Fruit fly (Drosophila melanogaster) whole organism, embryonic: ENCODE data around the gene sima.

Experiments used
- Awh ChIP-seq: fragments of 200-800 bp; sonication (Bioruptor generic); IDR thresholded peaks from 2 replicates; pipeline ENCODE4, ENCODE4 v1.3.6; 2022; ENCODE audit warnings: missing biosample characterization, missing genetic modification characterization
- BEAF-32 ChIP-seq: fragments of 200-800 bp; sonication (Bioruptor generic); optimal IDR thresholded peaks from 3 replicates; lab custom pipeline; 2017; ENCODE audit warnings: missing biosample characterization, missing genetic modification characterization, mild to moderate bottlenecking, moderate library complexity, missing genetic modification reagents
- Bgb ChIP-seq: fragments of 200-800 bp; sonication (Bioruptor generic); IDR thresholded peaks from 2 replicates; pipeline ENCODE4 v1.3.6; 2022; ENCODE audit warnings: missing biosample characterization, missing genetic modification characterization; ENCODE audit not compliant: partially characterized antibody
- CG11085 ChIP-seq: fragments of 200-800 bp; sonication (Bioruptor generic); IDR thresholded peaks from 2 replicates; pipeline ENCODE4 v1.3.6; 2022; ENCODE audit warnings: missing biosample characterization, missing genetic modification characterization
- CG13296 ChIP-seq: fragments of 200-800 bp; sonication (Bioruptor generic); optimal IDR thresholded peaks from 3 replicates; lab custom pipeline; 2018; ENCODE audit warnings: missing biosample characterization, mild to moderate bottlenecking, missing genetic modification characterization
- CG13624 ChIP-seq: fragments of 200-800 bp; sonication (Bioruptor generic); optimal IDR thresholded peaks from 2 replicates; lab custom pipeline; 2016; ENCODE audit warnings: missing biosample characterization, missing genetic modification characterization
- CG14667 ChIP-seq: fragments of 200-800 bp; sonication (Bioruptor generic); IDR thresholded peaks from 2 replicates; pipeline ENCODE4 v1.3.6; 2022; ENCODE audit warnings: missing biosample characterization, missing genetic modification characterization
- CG14860 ChIP-seq: fragments of 200-800 bp; sonication (Bioruptor generic); IDR thresholded peaks from 3 replicates; pipeline ENCODE4 v1.3.6; 2022; ENCODE audit warnings: missing biosample characterization, missing genetic modification characterization; ENCODE audit not compliant: partially characterized antibody
- CG16779 ChIP-seq: fragments of 200-800 bp; sonication (Bioruptor generic); IDR thresholded peaks from 2 replicates; pipeline ENCODE4 v1.3.6; 2022; ENCODE audit warnings: missing biosample characterization, missing genetic modification characterization
- CG17328 ChIP-seq: fragments of 200-800 bp; sonication (Bioruptor generic); IDR thresholded peaks from 2 replicates; pipeline ENCODE4 v1.3.6; 2022; ENCODE audit warnings: missing biosample characterization, missing genetic modification characterization
- CG34376 ChIP-seq: fragments of 200-800 bp; sonication (Bioruptor generic); optimal IDR thresholded peaks from 2 replicates; lab custom pipeline; 2018; ENCODE audit warnings: missing biosample characterization, mild to moderate bottlenecking, missing genetic modification characterization
- CG4360 ChIP-seq: fragments of 200-800 bp; sonication (Bioruptor generic); IDR thresholded peaks from 2 replicates; pipeline ENCODE4 v1.3.6; 2022; ENCODE audit warnings: missing biosample characterization, missing genetic modification characterization
- CG6272 ChIP-seq: fragments of 200-800 bp; sonication (Bioruptor generic); IDR thresholded peaks from 2 replicates; pipeline ENCODE4 v1.3.6; 2022; ENCODE audit warnings: missing biosample characterization, missing genetic modification characterization
- CG6854 ChIP-seq: fragments of 200-800 bp; sonication (Bioruptor generic); optimal IDR thresholded peaks from 3 replicates; lab custom pipeline; 2017; ENCODE audit warnings: missing biosample characterization, mild to moderate bottlenecking, missing genetic modification characterization
- CG7839 ChIP-seq: fragments of 200-800 bp; sonication (Bioruptor generic); optimal IDR thresholded peaks from 3 replicates; lab custom pipeline; 2018; ENCODE audit warnings: missing biosample characterization, mild to moderate bottlenecking, missing genetic modification characterization, moderate library complexity
- CG9876 ChIP-seq: fragments of 200-800 bp; sonication (Bioruptor generic); optimal IDR thresholded peaks from 2 replicates; lab custom pipeline; 2016; ENCODE audit warnings: missing biosample characterization, missing genetic modification characterization
- Camta ChIP-seq: fragments of 200-800 bp; sonication (Bioruptor generic); optimal IDR thresholded peaks from 2 replicates; lab custom pipeline; 2016; ENCODE audit warnings: missing biosample characterization, missing genetic modification characterization
- Dek ChIP-seq: fragments of 200-800 bp; sonication (Bioruptor generic); optimal IDR thresholded peaks from 3 replicates; lab custom pipeline; 2019; ENCODE audit warnings: missing biosample characterization, mild to moderate bottlenecking, missing genetic modification characterization, moderate library complexity
- Doc2 ChIP-seq: fragments of 200-800 bp; sonication (Bioruptor generic); IDR thresholded peaks from 2 replicates; pipeline ENCODE4 v1.3.6; 2022; ENCODE audit warnings: missing biosample characterization, missing genetic modification characterization
- Ets97D ChIP-seq: fragments of 200-800 bp; sonication (Bioruptor generic); optimal IDR thresholded peaks from 3 replicates; lab custom pipeline; 2016; ENCODE audit warnings: missing biosample characterization, missing genetic modification characterization
- Fer1 ChIP-seq: fragments of 200-800 bp; sonication (Bioruptor generic); optimal IDR thresholded peaks from 2 replicates; lab custom pipeline; 2017; ENCODE audit warnings: missing biosample characterization, mild to moderate bottlenecking, missing genetic modification characterization
- HLH3B ChIP-seq: fragments of 200-800 bp; sonication (Bioruptor generic); IDR thresholded peaks from 2 replicates; pipeline ENCODE4 v1.3.6; 2022; ENCODE audit warnings: missing biosample characterization, missing genetic modification characterization
- Hr3 ChIP-seq: fragments of 200-800 bp; sonication (Bioruptor generic); optimal IDR thresholded peaks from 3 replicates; lab custom pipeline; 2016; ENCODE audit warnings: missing biosample characterization, missing genetic modification characterization
- MESR4 ChIP-seq: fragments of 200-800 bp; sonication (Bioruptor generic); optimal IDR thresholded peaks from 2 replicates; lab custom pipeline; 2018; ENCODE audit warnings: missing biosample characterization, mild to moderate bottlenecking, missing genetic modification characterization, moderate library complexity
- NC2β ChIP-seq: fragments of 200-800 bp; sonication (Bioruptor generic); optimal IDR thresholded peaks from 2 replicates; lab custom pipeline; 2016; ENCODE audit warnings: missing biosample characterization, missing genetic modification characterization
- NFAT ChIP-seq: fragments of 200-800 bp; sonication (Bioruptor generic); IDR thresholded peaks from 2 replicates; pipeline ENCODE4 v1.3.6; 2022; ENCODE audit warnings: missing biosample characterization, missing genetic modification characterization
- Ravus ChIP-seq: fragments of 200-800 bp; sonication (Bioruptor generic); IDR thresholded peaks from 2 replicates; pipeline ENCODE4 v1.3.6; 2022; ENCODE audit warnings: missing biosample characterization, missing genetic modification characterization
- Ssrp ChIP-seq: fragments of 200-800 bp; sonication (Bioruptor generic); optimal IDR thresholded peaks from 2 replicates; lab custom pipeline; 2018; ENCODE audit warnings: missing biosample characterization, mild to moderate bottlenecking, missing genetic modification characterization, moderate library complexity
- Usf ChIP-seq: fragments of 200-800 bp; sonication (Bioruptor generic); optimal IDR thresholded peaks from 2 replicates; lab custom pipeline; 2017; ENCODE audit warnings: missing genotype, missing biosample characterization, missing genetic modification characterization
- YL-1 ChIP-seq: fragments of 200-800 bp; sonication (Bioruptor generic); optimal IDR thresholded peaks from 3 replicates; lab custom pipeline; 2017; ENCODE audit warnings: missing biosample characterization, mild to moderate bottlenecking, missing genetic modification characterization
- ac ChIP-seq: fragments of 200-800 bp; sonication (Bioruptor generic); optimal IDR thresholded peaks from 3 replicates; lab custom pipeline; 2017; ENCODE audit warnings: missing biosample characterization, mild to moderate bottlenecking, missing genetic modification characterization
- ap ChIP-seq: fragments of 200-800 bp; sonication (Bioruptor generic); IDR thresholded peaks from 2 replicates; pipeline ENCODE4 v1.3.6; 2022; ENCODE audit warnings: missing biosample characterization, missing genetic modification characterization
- cas ChIP-seq: fragments of 200-800 bp; sonication (Bioruptor generic); IDR thresholded peaks from 2 replicates; pipeline ENCODE4 v1.3.6; 2022; ENCODE audit warnings: missing biosample characterization, missing genetic modification characterization
- chinmo ChIP-seq: fragments of 200-800 bp; sonication (Bioruptor generic); IDR thresholded peaks from 4 replicates; pipeline ENCODE4 v1.3.6; 2022; ENCODE audit warnings: missing biosample characterization, missing genetic modification characterization; ENCODE audit not compliant: partially characterized antibody
- gsb-n ChIP-seq: fragments of 200-800 bp; sonication (Bioruptor generic); optimal IDR thresholded peaks from 3 replicates; lab custom pipeline; 2018; ENCODE audit warnings: missing biosample characterization, mild to moderate bottlenecking, missing genetic modification characterization
- jigr1 ChIP-seq: fragments of 200-800 bp; sonication (Bioruptor generic); IDR thresholded peaks from 3 replicates; pipeline ENCODE4 v1.3.6; 2022; ENCODE audit warnings: missing biosample characterization, missing genetic modification characterization
- kay ChIP-seq: fragments of 200-800 bp; sonication (Bioruptor generic); optimal IDR thresholded peaks from 2 replicates; lab custom pipeline; 2016; ENCODE audit warnings: missing biosample characterization, missing genetic modification characterization
- klu ChIP-seq: fragments of 200-800 bp; sonication (Bioruptor generic); IDR thresholded peaks from 2 replicates; pipeline ENCODE4 v1.3.6; 2022; ENCODE audit warnings: missing biosample characterization, missing genetic modification characterization
- lmd ChIP-seq: fragments of 200-800 bp; sonication (Bioruptor generic); IDR thresholded peaks from 2 replicates; pipeline ENCODE4 v1.3.6; 2022; ENCODE audit warnings: missing biosample characterization, missing genetic modification characterization
- nau ChIP-seq: fragments of 200-800 bp; sonication (Bioruptor generic); optimal IDR thresholded peaks from 3 replicates; lab custom pipeline; 2017; ENCODE audit warnings: missing biosample characterization, mild to moderate bottlenecking, missing genetic modification characterization, missing genetic modification reagents
- nom ChIP-seq: fragments of 200-800 bp; sonication (Bioruptor generic); optimal IDR thresholded peaks from 2 replicates; lab custom pipeline; 2017; ENCODE audit warnings: missing biosample characterization, missing genetic modification characterization, mild to moderate bottlenecking, moderate library complexity, missing genetic modification reagents
- oc ChIP-seq: fragments of 200-800 bp; sonication (Bioruptor generic); optimal IDR thresholded peaks from 2 replicates; lab custom pipeline; 2018; ENCODE audit warnings: missing biosample characterization, mild to moderate bottlenecking, missing genetic modification characterization, moderate library complexity
- org-1 ChIP-seq: fragments of 200-800 bp; sonication (Bioruptor generic); optimal IDR thresholded peaks from 2 replicates; lab custom pipeline; 2017; ENCODE audit warnings: missing biosample characterization, missing genetic modification characterization
- pfk ChIP-seq: fragments of 200-800 bp; sonication (Bioruptor generic); optimal IDR thresholded peaks from 2 replicates; lab custom pipeline; 2018; ENCODE audit warnings: missing biosample characterization, mild to moderate bottlenecking, missing genetic modification characterization, moderate library complexity
- pros ChIP-seq: fragments of 200-800 bp; sonication (Bioruptor generic); optimal IDR thresholded peaks from 3 replicates; lab custom pipeline; 2019; ENCODE audit warnings: missing biosample characterization, mild to moderate bottlenecking, missing genetic modification characterization, moderate library complexity
- sens ChIP-seq: fragments of 200-800 bp; sonication (Bioruptor generic); peaks from one replicate; lab custom pipeline; 2016; ENCODE audit warnings: missing biosample characterization, missing genetic modification characterization
- sob ChIP-seq: fragments of 200-800 bp; sonication (Bioruptor generic); IDR thresholded peaks from 2 replicates; pipeline ENCODE4 v1.3.6; 2022; ENCODE audit warnings: missing biosample characterization, missing genetic modification characterization
- tll ChIP-seq, 2 experiments: fragments of 200-800 bp in 1 of 2; fragments of >200 bp in 1 of 2; sonication (Bioruptor generic) in 1 of 2; optimal IDR thresholded peaks; 2 replicates each; lab custom pipeline; 2017 to 2019; ENCODE audit warnings: missing biosample characterization in 2 of 2, missing genetic modification characterization in 2 of 2, mild to moderate bottlenecking in 1 of 2, moderate library complexity in 1 of 2
- unc-4 ChIP-seq: fragments of 200-800 bp; sonication (Bioruptor generic); IDR thresholded peaks from 2 replicates; pipeline ENCODE4 v1.3.6; 2022; ENCODE audit warnings: missing biosample characterization, missing genetic modification characterization; ENCODE audit not compliant: partially characterized antibody
- vfl ChIP-seq: fragments of 200-800 bp; sonication (Bioruptor generic); optimal IDR thresholded peaks from 2 replicates; lab custom pipeline; 2016; ENCODE audit warnings: missing biosample characterization, missing genetic modification characterization

Gene sima

DNA sequence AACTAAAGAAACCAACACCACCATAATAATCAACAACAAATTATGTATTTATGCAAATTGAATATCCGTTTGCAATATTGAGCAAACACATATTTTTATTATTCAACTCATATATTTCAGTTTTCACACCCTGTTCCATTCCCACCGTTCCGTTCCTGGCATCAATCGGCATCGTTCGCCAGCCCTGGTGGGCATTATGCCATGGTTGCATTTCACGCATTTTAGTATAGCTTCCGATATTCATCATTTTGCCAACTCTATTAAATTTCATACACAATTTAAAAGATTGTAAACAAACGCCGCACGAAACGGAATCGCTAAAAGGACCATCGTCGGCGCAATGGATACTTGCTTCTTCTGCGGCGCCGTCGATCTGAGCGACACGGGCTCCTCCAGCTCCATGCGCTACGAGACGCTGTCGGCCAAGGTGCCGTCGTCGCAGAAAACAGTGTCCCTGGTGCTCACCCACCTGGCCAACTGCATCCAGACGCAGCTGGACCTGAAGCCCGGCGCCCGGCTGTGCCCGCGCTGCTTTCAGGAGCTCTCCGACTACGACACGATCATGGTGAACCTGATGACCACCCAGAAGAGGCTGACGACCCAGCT lies 14.9 kb upstream of the sima start, which contains the start of gene Sry-delta (continued):
- peak; percentile 86 for TF ChIP-seq NC2β (GFP tag; lab: Kevin White, UChicago)
- TF ChIP-seq CG13296 (GFP tag; lab: Kevin White, UChicago) = peak; percentile 58
- peak; percentile 40 for TF ChIP-seq Ssrp (tag; lab: Kevin White, UChicago)
- TF ChIP-seq Doc2 (GFP tag; lab: Robert Waterston, UW) = no peak
- TF ChIP-seq Dek = peak; percentile 83
- peak; percentile 70 for TF ChIP-seq nom (GFP tag; lab: Kevin White, UChicago)
- TF ChIP-seq CG13624 (GFP tag; lab: Kevin White, UChicago) = peak; percentile 90
- TF ChIP-seq vfl (GFP tag; lab: Kevin White, UChicago) = peak; percentile 92
- peak; percentile 63 for TF ChIP-seq HLH3B (GFP tag; lab: Robert Waterston, UW)
- peak; percentile 90 for TF ChIP-seq sob (GFP tag; lab: Robert Waterston, UW)
- TF ChIP-seq nau = no peak
- TF ChIP-seq NFAT (GFP tag; lab: Robert Waterston, UW) = peak; percentile 88
- TF ChIP-seq cas (GFP tag; lab: Robert Waterston, UW) = peak; percentile 74
- TF ChIP-seq Camta (GFP tag; lab: Kevin White, UChicago) = peak; percentile 78
- no peak for TF ChIP-seq Awh (GFP tag; lab: Robert Waterston, UW)
- peak; percentile 69 for TF ChIP-seq CG6272
- TF ChIP-seq CG11085 (GFP tag; lab: Robert Waterston, UW) = peak; percentile 84
- no peak for TF ChIP-seq CG4360 (GFP tag; lab: Robert Waterston, UW)
- peak; percentile 99 for TF ChIP-seq pfk (GFP tag; lab: Kevin White, UChicago)
- peak; percentile 97 for TF ChIP-seq Ets97D (GFP tag; lab: Kevin White, UChicago)
- 0 out of 4 replicates have a peak, but pooled peaks have one; percentile 22 for TF ChIP-seq chinmo (GFP tag; lab: Robert Waterston, UW)
- peak; percentile 80 for TF ChIP-seq Bgb (GFP tag; lab: Robert Waterston, UW)
- TF ChIP-seq Ravus (GFP tag; lab: Robert Waterston, UW) = 0 out of 2 replicates have a peak, but pooled peaks have one; percentile 2
- no peak; the same call in 2 of the 3 replicates for TF ChIP-seq jigr1 (GFP tag; lab: Robert Waterston, UW)
- TF ChIP-seq MESR4 (GFP tag; lab: Kevin White, UChicago) = peak; percentile 95
- peak; percentile 93 for TF ChIP-seq CG14667
- TF ChIP-seq sens (GFP tag; lab: Kevin White, UChicago) = peak; percentile 96
- TF ChIP-seq Hr3 (GFP tag; lab: Kevin White, UChicago) = peak; percentile 68
- TF ChIP-seq CG34376 (GFP tag; lab: Kevin White, UChicago) = peak; percentile 72
- TF ChIP-seq lmd (GFP tag; lab: Robert Waterston, UW) = peak; percentile 62; the same call in 1 of the 2 replicates
- TF ChIP-seq klu (GFP tag; lab: Robert Waterston, UW) = peak; percentile 64
- TF ChIP-seq ac (GFP tag; lab: Kevin White, UChicago) = peak; percentile 11
- peak; percentile 98 for TF ChIP-seq YL-1
- no peak for TF ChIP-seq gsb-n (tag; lab: Kevin White, UChicago)
- no peak for TF ChIP-seq org-1 (GFP tag; lab: Kevin White, UChicago)
- TF ChIP-seq Usf = no peak
- TF ChIP-seq kay = peak; percentile 61
- peak; percentile 68 for TF ChIP-seq CG16779 (GFP tag; lab: Robert Waterston, UW)
- TF ChIP-seq tll (GFP tag; optimal IDR thresholded peaks at IDR 0.05; lab: Kevin White, UChicago) = no peak
- peak; percentile 46 for TF ChIP-seq ap
- peak; percentile 89 for TF ChIP-seq BEAF-32
- TF ChIP-seq CG6854 = no peak
- TF ChIP-seq CG7839 (tag; lab: Kevin White, UChicago) = no peak
- peak; percentile 80 for TF ChIP-seq unc-4 (GFP tag; lab: Robert Waterston, UW)
- TF ChIP-seq oc (tag; lab: Kevin White, UChicago) = no peak
- no peak for TF ChIP-seq pros
- peak; percentile 92 for TF ChIP-seq CG9876
- peak; percentile 76 for TF ChIP-seq Fer1
- peak; percentile 73 for TF ChIP-seq CG17328 (GFP tag; lab: Robert Waterston, UW)
- peak; percentile 59; the same call in 2 of the 3 replicates for TF ChIP-seq CG14860 (GFP tag; lab: Robert Waterston, UW)
